Fruit fly (Drosophila melanogaster) whole organism, embryonic: ENCODE measurements around the gene CG1965.

Experiments used
- CG14667 ChIP-seq: fragments of 200-800 bp; sonication (Bioruptor generic); IDR thresholded peaks from 2 replicates; pipeline ENCODE4 v1.3.6; 2022; ENCODE audit warnings: missing biosample characterization, missing genetic modification characterization
- CG3838 ChIP-seq: fragments of 200-800 bp; sonication (Bioruptor generic); optimal IDR thresholded peaks from 3 replicates; lab custom pipeline; 2016; ENCODE audit warnings: missing biosample characterization, missing genetic modification characterization
- CG8281 ChIP-seq: fragments of 200-800 bp; sonication (Bioruptor generic); optimal IDR thresholded peaks from 2 replicates; lab custom pipeline; 2018; ENCODE audit warnings: missing biosample characterization, mild to moderate bottlenecking, missing genetic modification characterization, moderate library complexity
- D19B ChIP-seq: fragments of 200-800 bp; sonication (Bioruptor generic); optimal IDR thresholded peaks from 2 replicates; lab custom pipeline; 2017; ENCODE audit warnings: missing biosample characterization, mild to moderate bottlenecking, missing genetic modification characterization
- Ets65A ChIP-seq: fragments of 200-800 bp; sonication (Bioruptor generic); peaks from one replicate; lab custom pipeline; 2016; ENCODE audit warnings: missing biosample characterization, missing genetic modification characterization
- abd-A ChIP-seq: fragments of 200-800 bp; sonication (Bioruptor generic); optimal IDR thresholded peaks from 3 replicates; lab custom pipeline; 2019; ENCODE audit warnings: missing biosample characterization, mild to moderate bottlenecking, missing genetic modification characterization, moderate library complexity
- lov ChIP-seq, 2 experiments: fragments of 200-800 bp in 1 of 2; fragments of >200 bp in 1 of 2; sonication (Bioruptor generic) in 1 of 2; IDR thresholded peaks in 1 of 2; optimal IDR thresholded peaks in 1 of 2; 2 replicates in 1 of 2; 3 replicates in 1 of 2; pipeline versions ENCODE4 v1.3.6 to Lab custom; 2017 to 2022; ENCODE audit warnings: missing biosample characterization in 1 of 2, missing genetic modification characterization in 1 of 2
- tx ChIP-seq: fragments of 200-800 bp; sonication (Bioruptor generic); optimal IDR thresholded peaks from 2 replicates; lab custom pipeline; 2016; ENCODE audit warnings: missing biosample characterization, missing genetic modification characterization

DNA sequence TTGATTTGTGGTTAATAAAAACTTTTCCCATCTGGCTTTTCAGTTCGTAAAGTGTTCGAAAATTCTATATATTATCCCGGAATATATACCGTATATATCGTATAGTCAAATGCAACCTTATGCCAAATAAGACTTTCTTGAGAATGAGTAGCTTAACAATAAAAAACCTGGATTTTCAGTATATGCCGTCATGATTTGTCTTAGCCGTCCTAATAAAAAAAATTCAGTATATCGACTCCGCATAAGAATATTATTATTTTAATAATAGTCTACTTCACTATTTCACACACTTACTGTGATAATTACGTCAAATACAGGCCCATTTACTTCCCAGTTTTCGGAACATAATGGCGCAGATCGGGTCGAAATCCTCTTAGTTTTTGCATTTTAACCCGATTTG, 5.3 kb upstream of the CG1965 start, which contains the start of gene Mst84B:
- no peak for TF ChIP-seq abd-A (tag; lab: Kevin White, UChicago)
- TF ChIP-seq tx (GFP tag; lab: Kevin White, UChicago), result no peak
- no peak for TF ChIP-seq Ets65A
- no peak for TF ChIP-seq CG14667 (GFP tag; lab: Robert Waterston, UW)
- TF ChIP-seq lov (optimal IDR thresholded peaks at IDR 0.05; lab: Kevin White, UChicago), result no peak
- TF ChIP-seq lov (GFP tag; IDR thresholded peaks at IDR 0.05; lab: Robert Waterston, UW), result no peak
- no peak for TF ChIP-seq D19B (GFP tag; lab: Kevin White, UChicago)
- no peak for TF ChIP-seq CG3838 (GFP tag; lab: Kevin White, UChicago)
- TF ChIP-seq CG8281, result no peak
